Fruit fly (Drosophila melanogaster): ENCODE data around the gene tim.

Gene tim

DNA sequence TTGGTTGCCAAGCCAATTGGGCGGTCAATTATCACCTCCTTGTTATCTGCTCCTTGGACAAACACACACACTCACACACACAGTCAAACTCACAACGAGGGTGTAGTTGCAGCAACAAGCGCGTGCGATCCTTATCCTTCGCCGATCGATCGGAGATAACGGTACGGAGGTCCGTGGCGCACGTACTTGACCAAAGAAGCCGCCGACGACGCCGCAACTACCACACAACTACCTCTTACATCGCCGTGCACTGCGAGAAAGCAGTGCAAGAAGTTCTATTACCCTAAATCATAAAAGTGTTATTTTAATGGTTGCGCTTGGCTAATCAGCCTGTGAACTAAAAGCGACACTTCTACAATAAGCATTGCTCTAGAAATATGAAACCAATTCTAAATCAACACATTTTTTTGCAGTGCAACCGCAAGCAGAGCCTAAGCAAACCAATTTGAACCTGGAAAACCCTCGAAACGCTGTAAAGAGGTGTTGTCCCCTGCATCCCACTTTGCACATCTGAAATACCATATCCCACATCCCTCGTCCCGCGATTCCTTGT lies 25.1 kb upstream of the tim start (continued):
- TF ChIP-seq Hsf (GFP tag; optimal IDR thresholded peaks at IDR 0.05) (peak; percentile 46), Myb (GFP tag; optimal IDR thresholded peaks at IDR 0.05) (no peak), NC2β (GFP tag; optimal IDR thresholded peaks at IDR 0.05) (peak; percentile 55), CG12769 (tag; optimal IDR thresholded peaks at IDR 0.05) (no peak), schlank (tag; optimal IDR thresholded peaks at IDR 0.05) (no peak), Neu2 (GFP tag; optimal IDR thresholded peaks at IDR 0.05; ENCODE audit: borderline replicate concordance) (peak; percentile 78), CG14710 (tag; optimal IDR thresholded peaks at IDR 0.05) (peak; percentile 63), CG2202 (tag; optimal IDR thresholded peaks at IDR 0.05) (peak; percentile 53), MBD-R2 (GFP tag; IDR thresholded peaks at IDR 0.05) (no peak; the same call in 1 of the 2 replicates), CG8944 (GFP tag; optimal IDR thresholded peaks at IDR 0.05) (peak; percentile 36), CG10274 (GFP tag; optimal IDR thresholded peaks at IDR 0.05) (no peak), ken (GFP tag; IDR thresholded peaks at IDR 0.05) (no peak), CG17829 (tag; optimal IDR thresholded peaks at IDR 0.05) (peak; percentile 76), otp (GFP tag; IDR thresholded peaks at IDR 0.05) (peak; percentile 81), Sin3A (optimal IDR thresholded peaks at IDR 0.05) (no peak), vnd (GFP tag; IDR thresholded peaks at IDR 0.05; ENCODE audit: partially characterized antibody) (no peak), CG15601 (tag; optimal IDR thresholded peaks at IDR 0.05) (no peak), Doc3 (GFP tag; IDR thresholded peaks at IDR 0.05; ENCODE audit: partially characterized antibody) (no peak), run (tag; optimal IDR thresholded peaks at IDR 0.05) (no peak), CG11695 (GFP tag; IDR thresholded peaks at IDR 0.05) (no peak), CG12299 (tag; optimal IDR thresholded peaks at IDR 0.05) (no peak), peb (GFP tag; IDR thresholded peaks at IDR 0.05) (no peak), tup (GFP tag; optimal IDR thresholded peaks at IDR 0.05) (no peak), pb (GFP tag; optimal IDR thresholded peaks at IDR 0.05) (no peak), her (GFP tag; optimal IDR thresholded peaks at IDR 0.05) (peak; percentile 15), CG7928 (GFP tag; optimal IDR thresholded peaks at IDR 0.05) (no peak), tna (GFP tag; IDR thresholded peaks at IDR 0.05; ENCODE audit: partially characterized antibody) (no peak), abd-A (tag; optimal IDR thresholded peaks at IDR 0.05) (no peak), Fer1 (GFP tag; optimal IDR thresholded peaks at IDR 0.05) (no peak), yki (optimal IDR thresholded peaks at IDR 0.05) (no peak), twi (tag; optimal IDR thresholded peaks at IDR 0.05) (peak; percentile 43), CG4707 (GFP tag; optimal IDR thresholded peaks at IDR 0.05) (peak; percentile 17), CG11093 (GFP tag; IDR thresholded peaks at IDR 0.05) (no peak), CG12391 (tag; optimal IDR thresholded peaks at IDR 0.05) (peak; percentile 54), pnt (GFP tag; optimal IDR thresholded peaks at IDR 0.05) (peak; percentile 55), CG2875 (GFP tag; optimal IDR thresholded peaks at IDR 0.05) (peak; percentile 22), CG17359 (tag; optimal IDR thresholded peaks at IDR 0.05) (no peak), sim (GFP tag; IDR thresholded peaks at IDR 0.05) (no peak), Sox100B (GFP tag; optimal IDR thresholded peaks at IDR 0.05) (no peak), CoRest (tag; optimal IDR thresholded peaks at IDR 0.05) (peak; percentile 26), CG7839 (tag; optimal IDR thresholded peaks at IDR 0.05) (peak; percentile 44), gem (tag; optimal IDR thresholded peaks at IDR 0.05) (peak; percentile 67), CG4730 (GFP tag; IDR thresholded peaks at IDR 0.05) (peak; percentile 37; the same call in 1 of the 2 replicates), CG6254 (GFP tag; optimal IDR thresholded peaks at IDR 0.05) (peak; percentile 50), Oaz (GFP tag; IDR thresholded peaks at IDR 0.05) (0 out of 2 replicates have a peak, but pooled peaks have one; percentile 12), TFAM (GFP tag; optimal IDR thresholded peaks at IDR 0.05) (no peak), CG8089 (GFP tag; optimal IDR thresholded peaks at IDR 0.05) (peak; percentile 32), CG13296 (GFP tag; optimal IDR thresholded peaks at IDR 0.05) (no peak), sqz (GFP tag; optimal IDR thresholded peaks at IDR 0.05) (no peak), slp2 (GFP tag; optimal IDR thresholded peaks at IDR 0.05) (peak; percentile 44)
